Fruit fly (Drosophila melanogaster): ENCODE results near the gene trn.

DNA sequence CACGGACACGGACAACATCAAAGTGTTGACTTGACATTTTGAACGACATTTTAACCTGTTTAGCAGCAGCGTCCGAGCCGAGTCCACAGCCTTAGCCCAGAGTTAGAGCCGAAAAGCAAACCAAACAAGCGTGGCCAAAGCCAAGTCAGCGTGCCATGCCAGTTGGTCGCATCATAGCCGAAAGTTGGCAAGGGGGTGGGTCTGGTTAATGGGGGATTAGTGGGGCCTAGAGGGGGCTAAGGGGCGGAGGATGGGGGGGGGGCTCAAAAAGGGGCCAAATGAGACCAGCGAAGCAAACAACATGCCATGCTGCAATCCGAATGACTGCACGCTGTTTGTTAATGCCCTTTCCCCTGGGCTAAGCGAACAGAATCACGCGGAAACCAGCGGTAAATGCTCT is 14.9 kb upstream of the trn start:
- TF ChIP-seq CG1620 (GFP tag; optimal IDR thresholded peaks at IDR 0.05) = no peak
- no peak for TF ChIP-seq kay (GFP tag; ENCODE audit: borderline replicate concordance)

Measured in whole organism, adult.